Worm (Caenorhabditis elegans): ENCODE measurements around the gene akt-1.

akt-1 gene

DNA sequence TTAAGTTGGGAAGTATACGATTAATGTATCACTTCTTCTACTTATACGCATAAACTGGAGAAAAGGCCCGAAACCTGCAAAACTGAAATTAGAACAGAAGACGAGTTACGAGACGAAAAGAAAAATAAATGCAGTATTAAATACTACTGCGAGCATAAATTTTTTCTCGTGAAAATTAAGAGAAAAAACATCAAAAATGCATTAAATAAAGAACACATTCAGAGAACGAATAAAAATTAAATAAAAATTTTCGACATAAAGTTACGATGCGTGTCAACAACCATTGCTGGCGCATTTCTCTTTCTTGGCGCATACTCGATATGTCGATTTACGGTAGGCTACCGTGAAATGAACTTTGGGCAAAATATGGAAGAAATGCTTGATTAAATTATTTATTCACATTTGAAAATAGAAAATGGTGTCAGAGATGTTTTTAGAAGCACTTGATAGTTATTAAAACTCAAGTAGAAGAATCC is 43.8 kb upstream of the akt-1 start, which contains the start of the genes ZK856.19 and ZK856.11 (continued):
- TF ChIP-seq xbp-1 (tag; optimal IDR thresholded peaks at IDR 0.05) (peak; percentile 77), isw-1 (GFP tag; IDR thresholded peaks at IDR 0.05) (peak; percentile 58), rnt-1 (tag; optimal IDR thresholded peaks at IDR 0.05) (peak; percentile 70), lin-15B (tag; optimal IDR thresholded peaks at IDR 0.05) (peak; percentile 78), C34B4.2 (tag; optimal IDR thresholded peaks at IDR 0.05) (no peak), F16B12.6 (tag; optimal IDR thresholded peaks at IDR 0.05) (peak; percentile 36), nhr-47 (tag; optimal IDR thresholded peaks at IDR 0.05) (peak; percentile 83), ztf-11 (tag; optimal IDR thresholded peaks at IDR 0.05) (no peak), elt-3 (tag; optimal IDR thresholded peaks at IDR 0.05) (peak in 2 of 6 experiments; percentile 2 to 18), sox-4 (tag; optimal IDR thresholded peaks at IDR 0.05) (peak; percentile 0), lin-13 (GFP tag; optimal IDR thresholded peaks at IDR 0.05) (peak; percentile 1), sup-37 (GFP tag; optimal IDR thresholded peaks at IDR 0.05) (no peak), nhr-84 (tag; optimal IDR thresholded peaks at IDR 0.05) (no peak), elt-2 (tag; optimal IDR thresholded peaks at IDR 0.05) (peak; percentile 31), unc-86 (tag; optimal IDR thresholded peaks at IDR 0.05) (peak; percentile 54), nhr-77 (tag; optimal IDR thresholded peaks at IDR 0.05) (peak; percentile 24), unc-130 (tag; optimal IDR thresholded peaks at IDR 0.05) (peak; percentile 60), nhr-28 (tag; optimal IDR thresholded peaks at IDR 0.05) (no peak), snpc-4 (tag; optimal IDR thresholded peaks at IDR 0.05) (peak; percentile 69), nhr-20 (tag; optimal IDR thresholded peaks at IDR 0.05) (peak; percentile 78), fkh-8 (tag; optimal IDR thresholded peaks at IDR 0.05) (no peak), nhr-11 (tag; optimal IDR thresholded peaks at IDR 0.05) (peak; percentile 33), aly-2 (tag; optimal IDR thresholded peaks at IDR 0.05) (peak; percentile 39), swsn-7 (tag; optimal IDR thresholded peaks at IDR 0.05) (peak; percentile 77), nhr-90 (tag; optimal IDR thresholded peaks at IDR 0.05; ENCODE audit: poor library complexity) (peak; percentile 78), dsc-1 (tag; optimal IDR thresholded peaks at IDR 0.05) (peak; percentile 69), pag-3 (tag; optimal IDR thresholded peaks at IDR 0.05; ENCODE audit: borderline replicate concordance, insufficient read depth) (no peak), ztf-4 (tag; optimal IDR thresholded peaks at IDR 0.05) (no peak), grh-1 (GFP tag; IDR thresholded peaks at IDR 0.05) (peak; percentile 55; the same call in 1 of the 2 replicates), aha-1 (tag; optimal IDR thresholded peaks at IDR 0.05) (no peak)

DNA sequence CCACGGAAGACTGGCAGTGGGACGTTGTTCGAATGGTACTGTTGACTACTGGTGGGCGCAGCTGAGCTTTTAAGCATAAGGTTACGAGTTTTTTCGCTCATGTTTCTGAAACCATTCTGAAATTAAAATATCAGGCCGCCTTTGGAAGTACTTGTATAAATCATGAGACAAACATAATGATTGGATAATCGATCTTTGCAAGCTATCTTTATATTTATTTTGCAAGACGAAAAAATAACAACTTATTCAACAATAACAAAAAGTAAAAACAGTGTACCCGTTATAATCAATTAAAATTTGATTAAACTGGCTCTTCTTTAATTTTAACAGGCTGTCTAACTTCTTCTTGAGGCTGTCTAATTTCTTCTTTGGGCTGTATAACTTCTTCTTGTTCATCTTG is 43.2 kb upstream of the akt-1 start, which contains the start of gene ZK856.16:
Gene ZK856.16 (minus strand): TSS at position 101 of the 400 bp plus-strand sequence.
- no peak for TF ChIP-seq nhr-19 (GFP tag; conservative IDR thresholded peaks at IDR 0.05)
- TF ChIP-seq swsn-7 (tag; optimal IDR thresholded peaks at IDR 0.05) = no peak
- no peak for TF ChIP-seq mdl-1 (tag; optimal IDR thresholded peaks at IDR 0.05)
- TF ChIP-seq nhr-71 (tag; optimal IDR thresholded peaks at IDR 0.05) = no peak
- no peak for TF ChIP-seq irx-1 (tag; optimal IDR thresholded peaks at IDR 0.05)
- TF ChIP-seq skn-1 (tag; optimal IDR thresholded peaks at IDR 0.05) = no peak
- TF ChIP-seq dsc-1 (tag; optimal IDR thresholded peaks at IDR 0.05) = no peak
- no peak for TF ChIP-seq hlh-4 (tag; optimal IDR thresholded peaks at IDR 0.05)
- TF ChIP-seq unc-86 (tag; optimal IDR thresholded peaks at IDR 0.05) = no peak
- TF ChIP-seq nhr-47 (tag; optimal IDR thresholded peaks at IDR 0.05) = no peak
- no peak for TF ChIP-seq nhr-77 (tag; optimal IDR thresholded peaks at IDR 0.05)
- no peak for TF ChIP-seq unc-98 (GFP tag; IDR thresholded peaks at IDR 0.05)

DNA sequence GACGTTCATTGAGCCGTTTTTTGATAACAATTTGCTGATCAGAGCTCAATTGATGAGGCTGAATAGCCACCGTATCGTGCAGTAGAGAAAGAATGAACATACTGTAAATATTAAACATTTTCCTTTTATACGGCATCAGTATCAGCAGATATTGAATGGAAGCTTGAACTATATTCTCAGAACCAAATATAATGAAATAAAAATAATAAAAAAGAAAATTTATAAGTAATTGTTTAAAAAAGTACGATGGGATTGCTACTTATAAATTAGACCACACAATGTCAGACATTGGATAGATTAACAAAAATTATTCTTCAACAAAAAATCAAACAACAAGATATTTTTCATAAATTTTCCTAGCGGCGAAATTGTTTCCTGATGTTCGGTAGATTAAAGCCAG is 42.2 kb upstream of the akt-1 start, which contains the start of gene rpc-25:
Gene rpc-25 (minus strand): TSS at position 101 of the 400 bp plus-strand sequence.
- no peak for TF ChIP-seq ets-5 (GFP tag; IDR thresholded peaks at IDR 0.05)
- TF ChIP-seq aha-1 (tag; optimal IDR thresholded peaks at IDR 0.05) = no peak
- no peak for TF ChIP-seq lin-13 (GFP tag; optimal IDR thresholded peaks at IDR 0.05)
- no peak for TF ChIP-seq hlh-17 (GFP tag; optimal IDR thresholded peaks at IDR 0.05; ENCODE audit: borderline replicate concordance)
- no peak for TF ChIP-seq xbp-1 (tag; optimal IDR thresholded peaks at IDR 0.05)
- TF ChIP-seq unc-130 (tag; optimal IDR thresholded peaks at IDR 0.05) = no peak
- TF ChIP-seq zip-4 (GFP tag; optimal IDR thresholded peaks at IDR 0.05) = no peak
- TF ChIP-seq F16B12.6 (tag; optimal IDR thresholded peaks at IDR 0.05) = no peak
- no peak for TF ChIP-seq hlh-4 (tag; optimal IDR thresholded peaks at IDR 0.05)
- no peak for TF ChIP-seq fkh-8 (tag; optimal IDR thresholded peaks at IDR 0.05)
- no peak for TF ChIP-seq egl-27 (tag; optimal IDR thresholded peaks at IDR 0.05)
- no peak for TF ChIP-seq alr-1 (tag; optimal IDR thresholded peaks at IDR 0.05; ENCODE audit: borderline replicate concordance)
- no peak for TF ChIP-seq mep-1 (tag; optimal IDR thresholded peaks at IDR 0.05)
- TF ChIP-seq ama-1 (optimal IDR thresholded peaks at IDR 0.05) = no peak
- TF ChIP-seq swsn-7 (tag; optimal IDR thresholded peaks at IDR 0.05) = no peak
- TF ChIP-seq mef-2 (tag; optimal IDR thresholded peaks at IDR 0.05) = no peak
- TF ChIP-seq egl-13 (tag; optimal IDR thresholded peaks at IDR 0.05) = no peak
- no peak for TF ChIP-seq unc-86 (tag; optimal IDR thresholded peaks at IDR 0.05)
- TF ChIP-seq unc-30 (tag; optimal IDR thresholded peaks at IDR 0.05) = no peak
- no peak for TF ChIP-seq fkh-4 (tag; optimal IDR thresholded peaks at IDR 0.05; ENCODE audit: borderline replicate concordance)

All from whole organism, L1 larva.